Worm (Caenorhabditis elegans) whole organism, L2 larva: ENCODE results near the gene T24D5.2.

Experiments used
- C34F6.9 ChIP-seq: fragments of 150-350 bp; optimal IDR thresholded peaks from 2 replicates; lab custom pipeline; 2014; ENCODE audit warnings: missing biosample characterization, missing genetic modification characterization
- F13H6.1 ChIP-seq: sonication (generic microtip); optimal IDR thresholded peaks from 2 replicates; lab custom pipeline; 2016; ENCODE audit warnings: missing genetic modification characterization, missing compliant biosample characterization
- R02D3.7 ChIP-seq: fragments of 150-350 bp; optimal IDR thresholded peaks from 2 replicates; lab custom pipeline; 2014; ENCODE audit warnings: missing biosample characterization, missing genetic modification characterization
- Y55F3AM.14 ChIP-seq: fragments of 200-800 bp; sonication (Bioruptor generic); optimal IDR thresholded peaks from 2 replicates; lab custom pipeline; 2018; ENCODE audit warnings: mild to moderate bottlenecking, missing genetic modification characterization, missing compliant biosample characterization
- ZK546.5 ChIP-seq: sonication (generic microtip); optimal IDR thresholded peaks from 2 replicates; lab custom pipeline; 2017; ENCODE audit warnings: missing biosample characterization, missing genetic modification characterization
- alr-1 ChIP-seq: fragments of 150-350 bp; optimal IDR thresholded peaks from 2 replicates; lab custom pipeline; 2014; ENCODE audit warnings: missing biosample characterization, missing genetic modification characterization
- aly-2 ChIP-seq: fragments of 150-350 bp; optimal IDR thresholded peaks from 2 replicates; lab custom pipeline; 2014; ENCODE audit warnings: missing biosample characterization, missing genetic modification characterization
- ama-1 ChIP-seq: fragments of 150-350 bp; optimal IDR thresholded peaks from 2 replicates; lab custom pipeline; 2018; ENCODE audit warnings: inconsistent platforms
- blmp-1 ChIP-seq: sonication (generic microtip); optimal IDR thresholded peaks from 2 replicates; lab custom pipeline; 2017; ENCODE audit warnings: missing genetic modification characterization, mild to moderate bottlenecking, missing compliant biosample characterization, antibody characterized with exemption, moderate library complexity; ENCODE audit not compliant: insufficient read depth
- ceh-16 ChIP-seq: fragments of 150-350 bp; optimal IDR thresholded peaks from 2 replicates; lab custom pipeline; 2014; ENCODE audit warnings: missing biosample characterization, missing genetic modification characterization
- ceh-82 ChIP-seq: fragments of 150-350 bp; optimal IDR thresholded peaks from 2 replicates; lab custom pipeline; 2014; ENCODE audit warnings: missing biosample characterization, missing genetic modification characterization
- crh-2 ChIP-seq: sonication (generic microtip); optimal IDR thresholded peaks from 2 replicates; lab custom pipeline; 2017; ENCODE audit warnings: missing biosample characterization, missing genetic modification characterization
- dmd-4 ChIP-seq: sonication (generic microtip); optimal IDR thresholded peaks from 2 replicates; lab custom pipeline; 2017; ENCODE audit warnings: missing biosample characterization, missing genetic modification characterization
- egl-27 ChIP-seq: sonication (generic microtip); optimal IDR thresholded peaks from 3 replicates; lab custom pipeline; 2017; ENCODE audit warnings: missing biosample characterization, missing genetic modification reagents, missing genetic modification characterization
- elt-1 ChIP-seq: fragments of 150-350 bp; optimal IDR thresholded peaks from 2 replicates; lab custom pipeline; 2014; ENCODE audit warnings: missing biosample characterization, missing genetic modification characterization
- elt-3 ChIP-seq: sonication (generic microtip); optimal IDR thresholded peaks from 2 replicates; lab custom pipeline; 2017; ENCODE audit warnings: missing biosample characterization, missing genetic modification characterization
- fos-1 ChIP-seq: fragments of 150-350 bp; optimal IDR thresholded peaks from 2 replicates; lab custom pipeline; 2014; ENCODE audit warnings: missing biosample characterization, missing genetic modification characterization
- gmeb-1 ChIP-seq: fragments of 150-350 bp; optimal IDR thresholded peaks from 2 replicates; lab custom pipeline; 2014; ENCODE audit warnings: missing biosample characterization, missing genetic modification characterization
- lin-11 ChIP-seq: fragments of 150-350 bp; sonication (generic microtip); optimal IDR thresholded peaks from 2 replicates; lab custom pipeline; 2014; ENCODE audit warnings: missing biosample characterization, missing genetic modification characterization, inconsistent platforms, mixed read lengths
- lin-13 ChIP-seq: fragments of 150-350 bp; optimal IDR thresholded peaks from 2 replicates; lab custom pipeline; 2014; ENCODE audit warnings: missing biosample characterization, missing genetic modification reagents, missing genetic modification characterization
- lin-39 ChIP-seq: fragments of 150-350 bp; optimal IDR thresholded peaks from 2 replicates; lab custom pipeline; 2014; ENCODE audit warnings: missing biosample characterization, missing genetic modification reagents, missing genetic modification characterization
- lsy-2 ChIP-seq, 2 experiments: fragments of 150-350 bp in 1 of 2; sonication (generic microtip) in 1 of 2; optimal IDR thresholded peaks; 2 replicates each; lab custom pipeline; 2014 to 2017; ENCODE audit warnings: missing biosample characterization in 2 of 2, missing genetic modification characterization in 2 of 2
- mab-5 ChIP-seq: fragments of 150-350 bp; optimal IDR thresholded peaks from 2 replicates; lab custom pipeline; 2014; ENCODE audit warnings: missing biosample characterization, missing genetic modification characterization
- mbf-1 ChIP-seq: sonication (generic microtip); optimal IDR thresholded peaks from 2 replicates; lab custom pipeline; 2017; ENCODE audit warnings: missing biosample characterization, missing genetic modification characterization
- mdl-1 ChIP-seq, 2 experiments: fragments of 150-350 bp in 1 of 2; sonication (generic microtip) in 1 of 2; optimal IDR thresholded peaks; 2 replicates each; lab custom pipeline; 2017; ENCODE audit warnings: missing biosample characterization in 2 of 2, missing genetic modification characterization in 2 of 2
- nhr-10 ChIP-seq: sonication (generic microtip); optimal IDR thresholded peaks from 2 replicates; lab custom pipeline; 2017; ENCODE audit warnings: missing biosample characterization, missing genetic modification characterization
- nhr-11 ChIP-seq: fragments of 150-350 bp; optimal IDR thresholded peaks from 2 replicates; lab custom pipeline; 2014; ENCODE audit warnings: missing biosample characterization, missing genetic modification characterization
- nhr-12 ChIP-seq: fragments of 150-350 bp; optimal IDR thresholded peaks from 2 replicates; lab custom pipeline; 2014; ENCODE audit warnings: missing biosample characterization, missing genetic modification characterization
- nhr-129 ChIP-seq: fragments of 150-350 bp; optimal IDR thresholded peaks from 2 replicates; lab custom pipeline; 2014; ENCODE audit warnings: missing biosample characterization, missing genetic modification characterization
- nhr-21 ChIP-seq: fragments of 150-350 bp; optimal IDR thresholded peaks from 2 replicates; lab custom pipeline; 2014; ENCODE audit warnings: missing biosample characterization, missing genetic modification characterization
- nhr-23 ChIP-seq: fragments of 150-350 bp; optimal IDR thresholded peaks from 2 replicates; lab custom pipeline; 2014; ENCODE audit warnings: missing biosample characterization, missing genetic modification reagents, missing genetic modification characterization
- nhr-237 ChIP-seq: fragments of 150-350 bp; optimal IDR thresholded peaks from 2 replicates; lab custom pipeline; 2014; ENCODE audit warnings: missing biosample characterization, missing genetic modification characterization
- nhr-25 ChIP-seq: fragments of 150-350 bp; sonication (generic microtip); optimal IDR thresholded peaks from 3 replicates; lab custom pipeline; 2014; ENCODE audit warnings: missing biosample characterization, missing genetic modification characterization
- nhr-6 ChIP-seq: fragments of 150-350 bp; optimal IDR thresholded peaks from 2 replicates; lab custom pipeline; 2014; ENCODE audit warnings: missing biosample characterization, missing genetic modification characterization
- nhr-77 ChIP-seq: fragments of 150-350 bp; optimal IDR thresholded peaks from 2 replicates; lab custom pipeline; 2014; ENCODE audit warnings: missing biosample characterization, missing genetic modification characterization
- peb-1 ChIP-seq: fragments of 150-350 bp; optimal IDR thresholded peaks from 2 replicates; lab custom pipeline; 2014; ENCODE audit warnings: missing biosample characterization, missing genetic modification characterization
- sem-4 ChIP-seq: fragments of 150-350 bp; optimal IDR thresholded peaks from 2 replicates; lab custom pipeline; 2014; ENCODE audit warnings: missing biosample characterization, missing genetic modification reagents, missing genetic modification characterization
- skn-1 ChIP-seq: sonication (generic microtip); optimal IDR thresholded peaks from 2 replicates; lab custom pipeline; 2017; ENCODE audit warnings: missing biosample characterization, missing genetic modification characterization
- sma-3 ChIP-seq: sonication (generic microtip); optimal IDR thresholded peaks from 2 replicates; lab custom pipeline; 2016; ENCODE audit warnings: missing genetic modification reagents, missing genetic modification characterization, missing compliant biosample characterization
- sma-9 ChIP-seq, 2 experiments: fragments of 150-350 bp in 1 of 2; sonication (generic microtip) in 1 of 2; optimal IDR thresholded peaks; 2 replicates each; lab custom pipeline; 2014 to 2016; ENCODE audit warnings: missing genetic modification characterization in 2 of 2, mild to moderate bottlenecking in 1 of 2, missing biosample characterization in 1 of 2, missing compliant biosample characterization in 1 of 2, missing genetic modification reagents in 1 of 2, moderate library complexity in 1 of 2
- snpc-4 ChIP-seq: fragments of 150-350 bp; optimal IDR thresholded peaks from 2 replicates; lab custom pipeline; 2014; ENCODE audit warnings: missing biosample characterization, missing genetic modification characterization
- unc-39 ChIP-seq: fragments of 150-350 bp; optimal IDR thresholded peaks from 2 replicates; lab custom pipeline; 2014; ENCODE audit warnings: missing biosample characterization, missing genetic modification characterization
- unc-55 ChIP-seq: fragments of 150-350 bp; sonication (generic microtip); optimal IDR thresholded peaks from 3 replicates; lab custom pipeline; 2014; ENCODE audit warnings: missing biosample characterization, missing genetic modification reagents, missing genetic modification characterization
- unc-62 ChIP-seq: fragments of 150-350 bp; optimal IDR thresholded peaks from 2 replicates; lab custom pipeline; 2014; ENCODE audit warnings: missing biosample characterization, missing genetic modification reagents, missing genetic modification characterization
- zag-1 ChIP-seq: fragments of 150-350 bp; optimal IDR thresholded peaks from 2 replicates; lab custom pipeline; 2014; ENCODE audit warnings: missing biosample characterization, missing genetic modification characterization
- ztf-1 ChIP-seq: fragments of 200-800 bp; sonication (Bioruptor generic); conservative IDR thresholded peaks from 2 replicates; pipeline ENCODE4 v1.3.6; 2022; ENCODE audit warnings: missing genetic modification characterization, missing compliant biosample characterization
- ztf-11 ChIP-seq: sonication (generic microtip); optimal IDR thresholded peaks from 2 replicates; lab custom pipeline; 2017; ENCODE audit warnings: missing biosample characterization, missing genetic modification characterization
- ztf-4 ChIP-seq: fragments of 150-350 bp; optimal IDR thresholded peaks from 2 replicates; lab custom pipeline; 2014; ENCODE audit warnings: missing biosample characterization, missing genetic modification characterization

Gene T24D5.2

ce11 chrX:12586352-12586751, at the start of gene T24D5.2:
T24D5.2 (minus strand) TSS chrX:12586452.
- no peak for TF ChIP-seq nhr-21 (tag; lab: Kevin White, UChicago)

ce11 chrX:12635010-12635409, 48.8 kb upstream of the T24D5.2 start:
- TF ChIP-seq sma-9 (GFP tag; optimal IDR thresholded peaks at IDR 0.05; lab: Kevin White, UChicago) (peak; percentile 59), sma-9 (tag; optimal IDR thresholded peaks at IDR 0.05; lab: Kevin White, UChicago) (no peak), C34F6.9 (peak; percentile 54), nhr-237 (tag; lab: Kevin White, UChicago) (no peak), dmd-4 (tag; lab: Kevin White, UChicago) (no peak), snpc-4 (tag; lab: Kevin White, UChicago) (no peak), elt-1 (tag; lab: Kevin White, UChicago) (no peak), lin-39 (tag; lab: Kevin White, UChicago) (no peak), ztf-1 (GFP tag; lab: Robert Waterston, UW) (no peak), lin-13 (peak; percentile 8), mbf-1 (no peak), nhr-21 (tag; lab: Kevin White, UChicago) (no peak), skn-1 (tag; lab: Kevin White, UChicago) (no peak), R02D3.7 (no peak), elt-3 (no peak), Y55F3AM.14 (GFP tag; lab: Kevin White, UChicago) (no peak), ztf-4 (no peak), egl-27 (tag; lab: Kevin White, UChicago) (no peak), unc-55 (GFP tag; lab: Kevin White, UChicago) (peak; percentile 72), mab-5 (tag; lab: Kevin White, UChicago) (no peak), ceh-82 (no peak), nhr-77 (tag; lab: Kevin White, UChicago) (no peak), gmeb-1 (tag; lab: Kevin White, UChicago) (peak; percentile 67), sem-4 (tag; lab: Kevin White, UChicago) (no peak), F13H6.1 (tag; lab: Kevin White, UChicago) (peak; percentile 34), mdl-1 (tag; optimal IDR thresholded peaks at IDR 0.05; lab: Kevin White, UChicago) (no peak), aly-2 (tag; lab: Kevin White, UChicago) (no peak), nhr-12 (tag; lab: Kevin White, UChicago) (no peak), lin-11 (tag; lab: Kevin White, UChicago) (no peak), blmp-1 (tag; lab: Kevin White, UChicago) (peak; percentile 6), unc-62 (GFP tag; lab: Kevin White, UChicago) (no peak), sma-3 (GFP tag; lab: Kevin White, UChicago) (peak; percentile 49), alr-1 (tag; lab: Kevin White, UChicago) (no peak), ama-1 (lab: Kevin White, UChicago) (no peak), nhr-25 (tag; lab: Kevin White, UChicago) (peak; percentile 52), nhr-10 (tag; lab: Kevin White, UChicago) (no peak), unc-39 (no peak), ceh-16 (tag; lab: Kevin White, UChicago) (no peak), nhr-11 (tag; lab: Kevin White, UChicago) (no peak), lsy-2 (tag; optimal IDR thresholded peaks at IDR 0.05; lab: Kevin White, UChicago) (peak in 1 of 2 experiments; percentile 63), peb-1 (no peak), crh-2 (tag; lab: Kevin White, UChicago) (peak; percentile 79), zag-1 (tag; lab: Kevin White, UChicago) (no peak), nhr-6 (tag; lab: Kevin White, UChicago) (peak; percentile 40), ztf-11 (tag; lab: Kevin White, UChicago) (no peak), fos-1 (tag; lab: Kevin White, UChicago) (peak; percentile 73), nhr-129 (tag; lab: Kevin White, UChicago) (peak; percentile 81), nhr-23 (tag; lab: Kevin White, UChicago) (no peak), ZK546.5 (tag; lab: Kevin White, UChicago) (no peak)
